In genomic region chr2L:5208581-5208980, dm6 we compare ENCODE assay signal across 2 fruit fly cellular contexts.
TF ChIP-seq lines count a peak whose summit lies in the region.

No protein-coding gene starts in this region.

- no peak for TF ChIP-seq CTCF in whole organism, embryonic (GFP tag; optimal IDR thresholded peaks at IDR 0.05; lab: Kevin White, UChicago)

TF ChIP-seq in whole organism, embryonic, 481 proteins besides CTCF, POLR2A, EP300 and RAD21:
- TF ChIP-seq CG11093 (GFP tag; IDR thresholded peaks at IDR 0.05; lab: Robert Waterston, UW) (peak; percentile 44; the same call in 1 of the 3 replicates), Ets65A (GFP tag; lab: Kevin White, UChicago) (peak; percentile 96), CG1832 (GFP tag; optimal IDR thresholded peaks at IDR 0.05; lab: Kevin White, UChicago) (peak; percentile 16), phol (tag; optimal IDR thresholded peaks at IDR 0.05; lab: Kevin White, UChicago) (no peak), Atf6 (GFP tag; IDR thresholded peaks at IDR 0.05; lab: Robert Waterston, UW) (no peak), CG3838 (GFP tag; optimal IDR thresholded peaks at IDR 0.05; lab: Kevin White, UChicago) (peak; percentile 47)
TF ChIP-seq in whole organism, embryonic: peak in this region for 4.

TF ChIP-seq in whole organism, wandering third instar larva, 38 proteins besides CTCF, POLR2A, EP300 and RAD21:
- no peak for TF ChIP-seq jim (GFP tag; optimal IDR thresholded peaks at IDR 0.05; lab: Kevin White, UChicago)
- no peak for TF ChIP-seq Myc (optimal IDR thresholded peaks at IDR 0.05; lab: Kevin White, UChicago)
- TF ChIP-seq psq (GFP tag; optimal IDR thresholded peaks at IDR 0.05; lab: Kevin White, UChicago) = no peak
- no peak for TF ChIP-seq usp (GFP tag; optimal IDR thresholded peaks at IDR 0.05; lab: Kevin White, UChicago)
- TF ChIP-seq CrebA (GFP tag; optimal IDR thresholded peaks at IDR 0.05; lab: Kevin White, UChicago; ENCODE audit: borderline replicate concordance) = no peak
- peak; percentile 40 for TF ChIP-seq Dfd (GFP tag; optimal IDR thresholded peaks at IDR 0.05; lab: Kevin White, UChicago)

Comparison
In these comparisons a context has a peak if more than half of its experiments do, and no peak if none do; other contexts are left out.
1. Of the 10 proteins assayed by ChIP-seq in both whole organism, embryonic and whole organism, wandering third instar larva: peak only in whole organism, embryonic: none; only in whole organism, wandering third instar larva: Dfd; in both: none; in neither: 9.